Fruit fly (Drosophila melanogaster) whole organism, embryonic: Measurements from ENCODE around the gene Cip4.

Experiments
- Atf3 ChIP-seq: fragments of 200-800 bp; sonication (Bioruptor generic); optimal IDR thresholded peaks from 3 replicates; lab custom pipeline; 2016; ENCODE audit warnings: missing biosample characterization, missing genetic modification characterization
- Atf6 ChIP-seq: fragments of 200-800 bp; sonication (Bioruptor generic); IDR thresholded peaks from 2 replicates; pipeline ENCODE4 v1.3.6; 2022; ENCODE audit warnings: missing biosample characterization, missing genetic modification characterization
- CG10565 ChIP-seq: fragments of 200-800 bp; sonication (Bioruptor generic); optimal IDR thresholded peaks from 3 replicates; lab custom pipeline; 2016; ENCODE audit warnings: missing biosample characterization, mild to moderate bottlenecking, missing genetic modification characterization
- CG12769 ChIP-seq: fragments of 200-800 bp; sonication (Bioruptor generic); optimal IDR thresholded peaks from 2 replicates; lab custom pipeline; 2019; ENCODE audit warnings: missing biosample characterization, mild to moderate bottlenecking, missing genetic modification characterization, moderate library complexity
- CG13287 ChIP-seq: fragments of 200-800 bp; sonication (Bioruptor generic); IDR thresholded peaks from 2 replicates; pipeline ENCODE4 v1.3.6; 2022; ENCODE audit warnings: missing biosample characterization, missing genetic modification characterization; ENCODE audit not compliant: partially characterized antibody
- CG13296 ChIP-seq: fragments of 200-800 bp; sonication (Bioruptor generic); optimal IDR thresholded peaks from 3 replicates; lab custom pipeline; 2018; ENCODE audit warnings: missing biosample characterization, mild to moderate bottlenecking, missing genetic modification characterization
- CG15601 ChIP-seq: fragments of 200-800 bp; sonication (Bioruptor generic); optimal IDR thresholded peaks from 3 replicates; lab custom pipeline; 2019; ENCODE audit warnings: missing biosample characterization, mild to moderate bottlenecking, missing genetic modification characterization, moderate library complexity
- CG1647 ChIP-seq: fragments of 200-800 bp; sonication (Bioruptor generic); optimal IDR thresholded peaks from 3 replicates; lab custom pipeline; 2016; ENCODE audit warnings: missing biosample characterization, missing genetic modification characterization
- CG16815 ChIP-seq: fragments of 200-800 bp; sonication (Bioruptor generic); optimal IDR thresholded peaks from 3 replicates; lab custom pipeline; 2017; ENCODE audit warnings: missing biosample characterization, mild to moderate bottlenecking, missing genetic modification characterization
- CG32767 ChIP-seq: fragments of 200-800 bp; sonication (Bioruptor generic); IDR thresholded peaks from 2 replicates; pipeline ENCODE4 v1.3.6; 2022; ENCODE audit warnings: missing biosample characterization, missing genetic modification characterization
- CG32772 ChIP-seq: fragments of 200-800 bp; sonication (Bioruptor generic); IDR thresholded peaks from 2 replicates; pipeline ENCODE4 v1.3.6; 2022; ENCODE audit warnings: missing biosample characterization, missing genetic modification characterization
- CG3838 ChIP-seq: fragments of 200-800 bp; sonication (Bioruptor generic); optimal IDR thresholded peaks from 3 replicates; lab custom pipeline; 2016; ENCODE audit warnings: missing biosample characterization, missing genetic modification characterization
- CG7556 ChIP-seq: fragments of 200-800 bp; sonication (Bioruptor generic); optimal IDR thresholded peaks from 2 replicates; lab custom pipeline; 2017; ENCODE audit warnings: missing biosample characterization, mild to moderate bottlenecking, missing genetic modification characterization
- CG8281 ChIP-seq: fragments of 200-800 bp; sonication (Bioruptor generic); optimal IDR thresholded peaks from 2 replicates; lab custom pipeline; 2018; ENCODE audit warnings: missing biosample characterization, mild to moderate bottlenecking, missing genetic modification characterization, moderate library complexity
- CG9727 ChIP-seq: fragments of 200-800 bp; sonication (Bioruptor generic); optimal IDR thresholded peaks from 3 replicates; lab custom pipeline; 2017; ENCODE audit warnings: missing biosample characterization, mild to moderate bottlenecking, missing genetic modification characterization
- CrebB ChIP-seq: fragments of 200-800 bp; sonication (Bioruptor generic); optimal IDR thresholded peaks from 3 replicates; lab custom pipeline; 2018; ENCODE audit warnings: missing biosample characterization, mild to moderate bottlenecking, missing genetic modification characterization
- Eip74EF ChIP-seq, 2 experiments: fragments of 200-800 bp in 1 of 2; fragments of >200 bp in 1 of 2; sonication (Bioruptor generic) in 1 of 2; optimal IDR thresholded peaks; 2 replicates each; lab custom pipeline; 2017 to 2019; ENCODE audit warnings: missing biosample characterization in 2 of 2, missing genetic modification characterization in 2 of 2, mild to moderate bottlenecking in 1 of 2, moderate library complexity in 1 of 2
- HLH3B ChIP-seq: fragments of 200-800 bp; sonication (Bioruptor generic); IDR thresholded peaks from 2 replicates; pipeline ENCODE4 v1.3.6; 2022; ENCODE audit warnings: missing biosample characterization, missing genetic modification characterization
- HLHmδ ChIP-seq: fragments of 200-800 bp; sonication (Bioruptor generic); optimal IDR thresholded peaks from 2 replicates; lab custom pipeline; 2018; ENCODE audit warnings: missing biosample characterization, mild to moderate bottlenecking, missing genetic modification characterization, moderate library complexity
- Jarid2 ChIP-seq: fragments of 200-800 bp; sonication (Bioruptor generic); optimal IDR thresholded peaks from 3 replicates; lab custom pipeline; 2017; ENCODE audit warnings: mild to moderate bottlenecking, missing biosample characterization, missing genetic modification reagents, missing genetic modification characterization
- Lim3 ChIP-seq: fragments of 200-800 bp; sonication (Bioruptor generic); IDR thresholded peaks from 2 replicates; pipeline ENCODE4 v1.3.6; 2022; ENCODE audit warnings: missing biosample characterization, missing genetic modification characterization
- Lpt ChIP-seq: fragments of >200 bp; optimal IDR thresholded peaks from 2 replicates; lab custom pipeline; 2018; ENCODE audit warnings: missing biosample characterization, missing genetic modification characterization
- MTF-1 ChIP-seq: fragments of 200-800 bp; sonication (Bioruptor generic); optimal IDR thresholded peaks from 2 replicates; lab custom pipeline; 2018; ENCODE audit warnings: missing biosample characterization, mild to moderate bottlenecking, missing genetic modification characterization, borderline replicate concordance
- Max ChIP-seq: fragments of 200-800 bp; sonication (Bioruptor generic); optimal IDR thresholded peaks from 2 replicates; lab custom pipeline; 2016; ENCODE audit warnings: missing biosample characterization, mild to moderate bottlenecking, missing genetic modification characterization
- Neu2 ChIP-seq: fragments of 200-800 bp; sonication (Bioruptor generic); optimal IDR thresholded peaks from 3 replicates; lab custom pipeline; 2016; ENCODE audit warnings: missing biosample characterization, missing genetic modification characterization, borderline replicate concordance
- Nf-YC ChIP-seq: fragments of 200-800 bp; optimal IDR thresholded peaks from 3 replicates; lab custom pipeline; 2019; ENCODE audit warnings: missing biosample characterization, mild to moderate bottlenecking, missing genetic modification characterization, moderate library complexity
- Spps ChIP-seq: fragments of 200-800 bp; sonication (Bioruptor generic); optimal IDR thresholded peaks from 2 replicates; lab custom pipeline; 2018; ENCODE audit warnings: missing biosample characterization, mild to moderate bottlenecking, missing genetic modification characterization
- Tbp ChIP-seq: fragments of >200 bp; optimal IDR thresholded peaks from 2 replicates; lab custom pipeline; 2018; ENCODE audit warnings: missing biosample characterization, missing genetic modification characterization
- ash1 ChIP-seq: fragments of 200-800 bp; sonication (Bioruptor generic); optimal IDR thresholded peaks from 2 replicates; lab custom pipeline; 2018; ENCODE audit warnings: missing biosample characterization, mild to moderate bottlenecking, missing genetic modification characterization
- crc ChIP-seq: fragments of 200-800 bp; sonication (Bioruptor generic); optimal IDR thresholded peaks from 2 replicates; lab custom pipeline; 2016; ENCODE audit warnings: missing biosample characterization, missing genetic modification characterization
- dati ChIP-seq: fragments of 200-800 bp; sonication (Bioruptor generic); IDR thresholded peaks from 2 replicates; pipeline ENCODE4 v1.3.6; 2022; ENCODE audit warnings: missing biosample characterization, missing genetic modification characterization
- eve ChIP-seq, 2 experiments: fragments of >200 bp; optimal IDR thresholded peaks; 2 replicates each; lab custom pipeline; 2017; ENCODE audit warnings: missing biosample characterization in 2 of 2, missing genetic modification characterization in 2 of 2
- gt ChIP-seq: fragments of 200-800 bp; sonication (Bioruptor generic); IDR thresholded peaks from 2 replicates; pipeline ENCODE4 v1.3.6; 2022; ENCODE audit warnings: missing biosample characterization, missing genetic modification characterization
- ind ChIP-seq: fragments of 200-800 bp; sonication (Bioruptor generic); optimal IDR thresholded peaks from 3 replicates; lab custom pipeline; 2016; ENCODE audit warnings: missing biosample characterization, missing genetic modification characterization
- maf-S ChIP-seq: fragments of 200-800 bp; sonication (Bioruptor generic); optimal IDR thresholded peaks from 2 replicates; lab custom pipeline; 2016; ENCODE audit warnings: missing biosample characterization, missing genetic modification characterization
- mirr ChIP-seq: fragments of 200-800 bp; sonication (Bioruptor generic); optimal IDR thresholded peaks from 3 replicates; lab custom pipeline; 2018; ENCODE audit warnings: missing biosample characterization, mild to moderate bottlenecking, missing genetic modification characterization
- psq ChIP-seq: fragments of 200-800 bp; sonication (Bioruptor generic); optimal IDR thresholded peaks from 2 replicates; lab custom pipeline; 2017; ENCODE audit warnings: missing biosample characterization, missing genetic modification characterization
- pum ChIP-seq: fragments of 200-800 bp; sonication (Bioruptor generic); optimal IDR thresholded peaks from 2 replicates; lab custom pipeline; 2016; ENCODE audit warnings: missing biosample characterization, missing genetic modification characterization
- sc ChIP-seq, 3 experiments: fragments of >200 bp in 2 of 3; fragments of 200-800 bp in 1 of 3; sonication (Bioruptor generic) in 1 of 3; optimal IDR thresholded peaks; 2 replicates in 2 of 3; 3 replicates in 1 of 3; lab custom pipeline; 2017; ENCODE audit warnings: mild to moderate bottlenecking in 1 of 3, missing biosample characterization in 1 of 3, missing genetic modification characterization in 1 of 3, missing genetic modification reagents in 1 of 3
- sd ChIP-seq: fragments of 200-800 bp; sonication (Bioruptor generic); optimal IDR thresholded peaks from 3 replicates; lab custom pipeline; 2018; ENCODE audit warnings: missing biosample characterization, mild to moderate bottlenecking, missing genetic modification characterization, moderate library complexity
- sens-2 ChIP-seq: fragments of 200-800 bp; sonication (Bioruptor generic); IDR thresholded peaks from 2 replicates; pipeline ENCODE4 v1.3.6; 2022; ENCODE audit warnings: missing biosample characterization, missing genetic modification characterization
- slbo ChIP-seq: fragments of 200-800 bp; sonication (Bioruptor generic); IDR thresholded peaks from 2 replicates; pipeline ENCODE4 v1.3.6; 2022; ENCODE audit warnings: missing biosample characterization, missing genetic modification characterization
- sob ChIP-seq: fragments of 200-800 bp; sonication (Bioruptor generic); IDR thresholded peaks from 2 replicates; pipeline ENCODE4 v1.3.6; 2022; ENCODE audit warnings: missing biosample characterization, missing genetic modification characterization
- tio ChIP-seq: fragments of 200-800 bp; sonication (Bioruptor generic); optimal IDR thresholded peaks from 2 replicates; lab custom pipeline; 2017; ENCODE audit warnings: missing biosample characterization, missing genetic modification characterization, inconsistent platforms
- tll ChIP-seq, 2 experiments: fragments of 200-800 bp in 1 of 2; fragments of >200 bp in 1 of 2; sonication (Bioruptor generic) in 1 of 2; optimal IDR thresholded peaks; 2 replicates each; lab custom pipeline; 2017 to 2019; ENCODE audit warnings: missing biosample characterization in 2 of 2, missing genetic modification characterization in 2 of 2, mild to moderate bottlenecking in 1 of 2, moderate library complexity in 1 of 2
- tna ChIP-seq: fragments of 200-800 bp; sonication (Bioruptor generic); IDR thresholded peaks from 2 replicates; pipeline ENCODE4 v1.3.6; 2022; ENCODE audit warnings: missing biosample characterization, missing genetic modification characterization; ENCODE audit not compliant: partially characterized antibody
- yki ChIP-seq: fragments of >200 bp; optimal IDR thresholded peaks from 3 replicates; lab custom pipeline; 2018
- z ChIP-seq: fragments of 200-800 bp; sonication (Bioruptor generic); IDR thresholded peaks from 3 replicates; pipeline ENCODE4 v1.3.6; 2022; ENCODE audit warnings: missing biosample characterization, missing genetic modification characterization
- zen ChIP-seq: fragments of 200-800 bp; sonication (Bioruptor generic); optimal IDR thresholded peaks from 3 replicates; lab custom pipeline; 2018; ENCODE audit warnings: missing biosample characterization, mild to moderate bottlenecking, missing genetic modification characterization, moderate library complexity

Gene Cip4

DNA sequence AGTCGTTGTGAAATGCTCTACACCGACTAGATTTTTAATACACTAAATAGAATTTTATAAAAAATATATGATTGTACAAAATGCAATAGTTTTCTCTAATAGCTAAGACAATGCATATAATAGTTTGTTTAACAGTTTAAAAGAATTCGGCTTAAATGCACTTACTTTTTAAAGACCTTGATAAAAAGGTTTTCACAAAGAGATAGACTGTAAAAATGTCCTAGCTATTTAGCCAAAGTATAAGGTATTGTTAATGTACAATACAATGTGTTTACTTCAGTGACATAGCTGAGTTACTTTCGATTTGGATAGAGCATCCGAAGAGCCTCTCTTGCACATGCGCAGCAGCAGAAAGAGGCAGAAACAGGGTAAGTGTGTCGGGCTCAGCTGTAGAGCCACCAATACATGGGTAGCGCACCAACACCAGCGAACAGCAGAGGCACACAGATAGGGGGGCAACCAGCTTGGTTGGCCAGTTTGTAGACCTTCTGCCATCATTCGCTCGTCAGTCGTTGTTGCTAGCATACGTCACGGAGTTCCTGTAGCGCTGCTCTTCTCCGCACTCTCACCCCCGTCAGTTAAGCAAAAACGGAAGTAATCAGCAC is 42.9 kb upstream of the Cip4 start, which contains the start of gene TP53INP (continued):
- TF ChIP-seq tll (GFP tag; optimal IDR thresholded peaks at IDR 0.05; lab: Kevin White, UChicago) (peak in 1 of 2 experiments; percentile 23), zen (peak; percentile 76), Spps (tag; lab: Kevin White, UChicago) (peak; percentile 83), tna (peak; percentile 47; the same call in 1 of the 2 replicates), Max (GFP tag; lab: Kevin White, UChicago) (peak; percentile 90), CG12769 (tag; lab: Kevin White, UChicago) (peak; percentile 52), Nf-YC (tag; lab: Kevin White, UChicago) (peak; percentile 85), tio (GFP tag; lab: Kevin White, UChicago) (peak; percentile 90), sens-2 (GFP tag; lab: Robert Waterston, UW) (no peak), maf-S (GFP tag; lab: Kevin White, UChicago) (peak; percentile 79), Lim3 (0 out of 2 replicates have a peak, but pooled peaks have one; percentile 40), Eip74EF (GFP tag; optimal IDR thresholded peaks at IDR 0.05; lab: Kevin White, UChicago) (peak in 1 of 2 experiments; percentile 93), slbo (GFP tag; lab: Robert Waterston, UW) (peak; percentile 76), psq (GFP tag; lab: Kevin White, UChicago) (peak; percentile 46), Jarid2 (GFP tag; lab: Kevin White, UChicago) (peak; percentile 68), mirr (peak; percentile 12), CG32767 (GFP tag; lab: Robert Waterston, UW) (peak; percentile 79), dati (no peak), CG3838 (GFP tag; lab: Kevin White, UChicago) (peak; percentile 30), CG13296 (GFP tag; lab: Kevin White, UChicago) (peak; percentile 83), Atf3 (GFP tag; lab: Kevin White, UChicago) (peak; percentile 65), HLHmδ (GFP tag; lab: Kevin White, UChicago) (peak; percentile 67), CG16815 (GFP tag; lab: Kevin White, UChicago) (peak; percentile 77), z (GFP tag; lab: Robert Waterston, UW) (no peak), CG32772 (peak; percentile 64), CrebB (tag; lab: Kevin White, UChicago) (peak; percentile 52), Atf6 (GFP tag; lab: Robert Waterston, UW) (peak; percentile 83; the same call in 1 of the 2 replicates), sd (tag; lab: Kevin White, UChicago) (peak; percentile 72), eve (GFP tag; optimal IDR thresholded peaks at IDR 0.05; lab: Kevin White, UChicago) (peak in 1 of 2 experiments; percentile 88), CG10565 (peak; percentile 26), sc (optimal IDR thresholded peaks at IDR 0.05; lab: Kevin White, UChicago) (no peak), sc (GFP tag; optimal IDR thresholded peaks at IDR 0.05; lab: Kevin White, UChicago) (peak; percentile 84), MTF-1 (GFP tag; lab: Kevin White, UChicago) (no peak), crc (GFP tag; lab: Kevin White, UChicago) (peak; percentile 50), Tbp (GFP tag; lab: Kevin White, UChicago) (no peak), CG13287 (GFP tag; lab: Robert Waterston, UW) (peak; percentile 28; the same call in 1 of the 2 replicates), sob (peak; percentile 65), CG15601 (tag; lab: Kevin White, UChicago) (peak; percentile 84), CG8281 (tag; lab: Kevin White, UChicago) (peak; percentile 58), CG9727 (GFP tag; lab: Kevin White, UChicago) (peak; percentile 94), HLH3B (GFP tag; lab: Robert Waterston, UW) (peak; percentile 68), Neu2 (GFP tag; lab: Kevin White, UChicago) (peak; percentile 48), pum (GFP tag; lab: Kevin White, UChicago) (peak; percentile 75), Lpt (GFP tag; lab: Kevin White, UChicago) (no peak), gt (GFP tag; lab: Robert Waterston, UW) (peak; percentile 33; the same call in 1 of the 2 replicates), yki (no peak), CG7556 (GFP tag; lab: Kevin White, UChicago) (peak; percentile 96), ash1 (GFP tag; lab: Kevin White, UChicago) (peak; percentile 7), CG1647 (GFP tag; lab: Kevin White, UChicago) (peak; percentile 41), ind (GFP tag; lab: Kevin White, UChicago) (peak; percentile 75)
